Worm (Caenorhabditis elegans) whole organism, L1 larva: ENCODE results near the gene sql-1.

Experiments used
- C34B4.2 ChIP-seq: sonication (generic microtip); optimal IDR thresholded peaks from 2 replicates; lab custom pipeline; 2017; ENCODE audit warnings: mild to moderate bottlenecking, missing genetic modification characterization, missing compliant biosample characterization
- F16B12.6 ChIP-seq: fragments of 150-350 bp; optimal IDR thresholded peaks from 2 replicates; lab custom pipeline; 2014; ENCODE audit warnings: missing biosample characterization, missing genetic modification characterization
- Y116A8C.19 ChIP-seq: sonication (generic microtip); optimal IDR thresholded peaks from 2 replicates; lab custom pipeline; 2016; ENCODE audit warnings: missing compliant biosample characterization, missing genetic modification characterization, borderline replicate concordance
- aha-1 ChIP-seq: fragments of 150-350 bp; optimal IDR thresholded peaks from 2 replicates; lab custom pipeline; 2014; ENCODE audit warnings: missing biosample characterization, missing genetic modification characterization
- alr-1 ChIP-seq: fragments of 200-800 bp; sonication (Bioruptor generic); optimal IDR thresholded peaks from 2 replicates; lab custom pipeline; 2018; ENCODE audit warnings: borderline replicate concordance, mild to moderate bottlenecking, missing genetic modification characterization, missing compliant biosample characterization
- aly-2 ChIP-seq: fragments of 150-350 bp; optimal IDR thresholded peaks from 2 replicates; lab custom pipeline; 2014; ENCODE audit warnings: missing biosample characterization, missing genetic modification characterization
- blmp-1 ChIP-seq: fragments of 150-350 bp; optimal IDR thresholded peaks from 2 replicates; lab custom pipeline; 2014; ENCODE audit warnings: missing biosample characterization, missing genetic modification characterization
- ceh-8 ChIP-seq: fragments of 200-800 bp; sonication (Bioruptor generic); optimal IDR thresholded peaks from 2 replicates; lab custom pipeline; 2018; ENCODE audit warnings: mild to moderate bottlenecking, missing genetic modification characterization, moderate library complexity, missing compliant biosample characterization
- ceh-88 ChIP-seq: fragments of 200-800 bp; sonication (Bioruptor generic); IDR thresholded peaks from 2 replicates; pipeline ENCODE4 v1.3.6; 2022; ENCODE audit warnings: missing genetic modification characterization, missing compliant biosample characterization
- ces-1 ChIP-seq: fragments of 150-350 bp; optimal IDR thresholded peaks from 2 replicates; lab custom pipeline; 2014; ENCODE audit warnings: missing biosample characterization, missing genetic modification reagents, missing genetic modification characterization
- dpl-1 ChIP-seq, 3 experiments: fragments of 150-350 bp in 2 of 3; sonication (generic microtip) in 1 of 3; optimal IDR thresholded peaks; 2 replicates each; lab custom pipeline; 2014 to 2017; ENCODE audit warnings: missing biosample characterization in 3 of 3, missing genetic modification characterization in 3 of 3, missing genetic modification reagents in 3 of 3
- efl-3 ChIP-seq: fragments of 200-800 bp; sonication (Bioruptor generic); optimal IDR thresholded peaks from 2 replicates; lab custom pipeline; 2018; ENCODE audit warnings: mild to moderate bottlenecking, missing genetic modification characterization, missing compliant biosample characterization
- egl-13 ChIP-seq: sonication (generic microtip); optimal IDR thresholded peaks from 2 replicates; lab custom pipeline; 2016; ENCODE audit warnings: missing genotype, missing genetic modification reagents, missing genetic modification characterization, missing compliant biosample characterization
- egl-27 ChIP-seq, 2 experiments: fragments of 150-350 bp in 1 of 2; sonication (generic microtip); optimal IDR thresholded peaks; 3 replicates each; lab custom pipeline; 2017 to 2018; ENCODE audit warnings: missing biosample characterization in 2 of 2, missing genetic modification characterization in 2 of 2, missing genetic modification reagents in 2 of 2
- elt-2 ChIP-seq: sonication (generic microtip); optimal IDR thresholded peaks from 2 replicates; lab custom pipeline; 2016; ENCODE audit warnings: missing genetic modification characterization, mild to moderate bottlenecking, inconsistent platforms, missing compliant biosample characterization, missing genetic modification reagents
- hlh-4 ChIP-seq: sonication (generic microtip); optimal IDR thresholded peaks from 2 replicates; lab custom pipeline; 2016; ENCODE audit warnings: mild to moderate bottlenecking, missing genetic modification characterization, missing compliant biosample characterization
- isw-1 ChIP-seq: fragments of 200-800 bp; sonication (Bioruptor generic); IDR thresholded peaks from 2 replicates; pipeline ENCODE4 v1.3.6; 2022; ENCODE audit warnings: missing genetic modification characterization, missing compliant biosample characterization
- jun-1 ChIP-seq: fragments of 150-350 bp; optimal IDR thresholded peaks from 2 replicates; lab custom pipeline; 2014; ENCODE audit warnings: missing biosample characterization, missing genetic modification reagents, missing genetic modification characterization
- lin-13 ChIP-seq: fragments of 150-350 bp; optimal IDR thresholded peaks from 2 replicates; lab custom pipeline; 2014; ENCODE audit warnings: missing biosample characterization, missing genetic modification reagents, missing genetic modification characterization
- lin-14 ChIP-seq: fragments of 200-800 bp; sonication (Bioruptor generic); optimal IDR thresholded peaks from 2 replicates; lab custom pipeline; 2018; ENCODE audit warnings: mild to moderate bottlenecking, missing genetic modification characterization, moderate library complexity, missing compliant biosample characterization
- lin-35 ChIP-seq, 2 experiments: fragments of 150-350 bp; optimal IDR thresholded peaks; 2 replicates each; lab custom pipeline; 2014; ENCODE audit warnings: missing biosample characterization in 2 of 2, missing genetic modification characterization in 2 of 2, missing genetic modification reagents in 2 of 2
- lir-3 ChIP-seq: sonication (generic microtip); optimal IDR thresholded peaks from 2 replicates; lab custom pipeline; 2016; ENCODE audit warnings: mild to moderate bottlenecking, missing genetic modification characterization, moderate library complexity, missing compliant biosample characterization; ENCODE audit not compliant: poor library complexity
- lsy-2 ChIP-seq, 2 experiments: fragments of 150-350 bp; optimal IDR thresholded peaks; 2 replicates each; lab custom pipeline; 2014; ENCODE audit warnings: missing biosample characterization in 2 of 2, missing genetic modification characterization in 2 of 2
- mdl-1 ChIP-seq, 2 experiments: fragments of 150-350 bp; optimal IDR thresholded peaks; 2 replicates each; lab custom pipeline; 2014 to 2017; ENCODE audit warnings: missing biosample characterization in 2 of 2, missing genetic modification characterization in 2 of 2, inconsistent platforms in 1 of 2
- mef-2 ChIP-seq: fragments of 150-350 bp; optimal IDR thresholded peaks from 2 replicates; lab custom pipeline; 2014; ENCODE audit warnings: missing biosample characterization, missing genetic modification characterization
- mep-1 ChIP-seq: fragments of 150-350 bp; optimal IDR thresholded peaks from 2 replicates; lab custom pipeline; 2014; ENCODE audit warnings: missing biosample characterization, missing genetic modification characterization
- nhr-11 ChIP-seq: fragments of 150-350 bp; optimal IDR thresholded peaks from 2 replicates; lab custom pipeline; 2014; ENCODE audit warnings: missing biosample characterization, missing genetic modification characterization
- nhr-12 ChIP-seq: sonication (generic microtip); optimal IDR thresholded peaks from 2 replicates; lab custom pipeline; 2017; ENCODE audit warnings: missing biosample characterization, missing genetic modification characterization
- nhr-20 ChIP-seq: sonication (generic microtip); optimal IDR thresholded peaks from 2 replicates; lab custom pipeline; 2016; ENCODE audit warnings: mild to moderate bottlenecking, missing genetic modification characterization, missing compliant biosample characterization
- nhr-28 ChIP-seq: fragments of 150-350 bp; optimal IDR thresholded peaks from 2 replicates; lab custom pipeline; 2014; ENCODE audit warnings: missing biosample characterization, missing genetic modification characterization
- nhr-71 ChIP-seq: sonication (generic microtip); optimal IDR thresholded peaks from 2 replicates; lab custom pipeline; 2016; ENCODE audit warnings: mild to moderate bottlenecking, missing genetic modification characterization, moderate library complexity, missing compliant biosample characterization
- nhr-76 ChIP-seq: sonication (generic microtip); optimal IDR thresholded peaks from 2 replicates; lab custom pipeline; 2017; ENCODE audit warnings: missing biosample characterization, missing genetic modification characterization
- nhr-77 ChIP-seq: fragments of 150-350 bp; optimal IDR thresholded peaks from 2 replicates; lab custom pipeline; 2014; ENCODE audit warnings: missing biosample characterization, missing genetic modification characterization
- rnt-1 ChIP-seq: sonication (generic microtip); optimal IDR thresholded peaks from 2 replicates; lab custom pipeline; 2016; ENCODE audit warnings: mild to moderate bottlenecking, missing genetic modification characterization, moderate library complexity, missing compliant biosample characterization
- sox-4 ChIP-seq: sonication (generic microtip); optimal IDR thresholded peaks from 2 replicates; lab custom pipeline; 2016; ENCODE audit warnings: missing genetic modification characterization, missing compliant biosample characterization
- swsn-7 ChIP-seq: sonication (generic microtip); optimal IDR thresholded peaks from 2 replicates; lab custom pipeline; 2016; ENCODE audit warnings: missing genetic modification characterization, missing compliant biosample characterization
- tlp-1 ChIP-seq: fragments of 150-350 bp; optimal IDR thresholded peaks from 2 replicates; lab custom pipeline; 2014; ENCODE audit warnings: missing biosample characterization, missing genetic modification characterization
- unc-30 ChIP-seq: sonication (generic microtip); optimal IDR thresholded peaks from 2 replicates; lab custom pipeline; 2017; ENCODE audit warnings: missing biosample characterization, missing genetic modification characterization
- unc-86 ChIP-seq: sonication (generic microtip); optimal IDR thresholded peaks from 2 replicates; lab custom pipeline; 2016; ENCODE audit warnings: missing genetic modification characterization, missing compliant biosample characterization
- unc-98 ChIP-seq: fragments of 200-800 bp; sonication (Bioruptor generic); IDR thresholded peaks from 2 replicates; pipeline ENCODE4 v1.3.6; 2022; ENCODE audit warnings: missing genetic modification characterization, missing compliant biosample characterization
- vab-15 ChIP-seq: sonication (generic microtip); optimal IDR thresholded peaks from 2 replicates; lab custom pipeline; 2017; ENCODE audit warnings: missing genotype, mild to moderate bottlenecking, missing genetic modification characterization, missing compliant biosample characterization
- zag-1 ChIP-seq: fragments of 150-350 bp; optimal IDR thresholded peaks from 2 replicates; lab custom pipeline; 2014; ENCODE audit warnings: missing biosample characterization, missing genetic modification characterization
- zip-4 ChIP-seq: fragments of 200-800 bp; sonication (Bioruptor generic); optimal IDR thresholded peaks from 2 replicates; lab custom pipeline; 2018; ENCODE audit warnings: mild to moderate bottlenecking, missing genetic modification characterization, moderate library complexity, missing compliant biosample characterization
- ztf-11 ChIP-seq, 2 experiments: sonication (generic microtip); optimal IDR thresholded peaks; 2 replicates each; lab custom pipeline; 2016 to 2017; ENCODE audit warnings: missing genetic modification characterization in 2 of 2, missing biosample characterization in 1 of 2, missing compliant biosample characterization in 1 of 2

Gene sql-1

DNA sequence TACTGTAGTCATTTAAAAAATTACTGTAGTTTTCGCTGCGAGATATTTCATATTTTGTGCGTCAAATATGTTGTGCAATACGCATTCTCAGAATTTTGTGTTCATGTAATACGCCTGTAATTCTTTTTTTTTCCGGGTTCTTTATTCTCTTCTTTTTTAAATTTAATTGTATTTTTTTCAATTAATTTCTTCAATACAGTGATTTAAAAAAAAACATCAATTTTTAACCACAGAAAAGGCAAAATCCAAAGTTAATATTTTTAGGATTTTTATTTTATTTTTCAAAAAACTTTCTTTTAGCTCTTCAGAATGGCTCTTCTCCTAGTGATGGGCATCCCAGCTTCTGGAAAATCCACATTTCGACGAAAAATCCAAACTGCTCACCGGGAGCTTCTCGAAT is 33.0 kb upstream of the sql-1 start, which contains the start of gene pstk-1:
pstk-1 (plus strand) TSS at position 301 of the 400 bp plus-strand sequence.
- TF ChIP-seq lir-3 (tag; lab: Kevin White, UChicago), result no peak
- no peak for TF ChIP-seq nhr-11 (tag; lab: Kevin White, UChicago)
- TF ChIP-seq nhr-71 (tag; lab: Kevin White, UChicago), result no peak
- TF ChIP-seq lin-13, result no peak
- no peak for TF ChIP-seq ces-1
- no peak for TF ChIP-seq nhr-77 (tag; lab: Kevin White, UChicago)
- no peak for TF ChIP-seq mdl-1 (tag; optimal IDR thresholded peaks at IDR 0.05; lab: Kevin White, UChicago)
- TF ChIP-seq nhr-76 (tag; lab: Kevin White, UChicago), result no peak
- no peak for TF ChIP-seq dpl-1 (GFP tag; optimal IDR thresholded peaks at IDR 0.05; lab: Kevin White, UChicago)
- no peak for TF ChIP-seq egl-27 (tag; optimal IDR thresholded peaks at IDR 0.05; lab: Kevin White, UChicago)
- no peak for TF ChIP-seq nhr-20 (tag; lab: Kevin White, UChicago)
- no peak for TF ChIP-seq lsy-2 (tag; optimal IDR thresholded peaks at IDR 0.05; lab: Kevin White, UChicago)
- TF ChIP-seq unc-86 (tag; lab: Kevin White, UChicago), result no peak
- no peak for TF ChIP-seq tlp-1 (tag; lab: Kevin White, UChicago)
- TF ChIP-seq hlh-4 (tag; lab: Kevin White, UChicago), result no peak
- no peak for TF ChIP-seq nhr-12
- TF ChIP-seq blmp-1 (tag; lab: Kevin White, UChicago), result no peak
- TF ChIP-seq mep-1 (tag; lab: Kevin White, UChicago), result no peak
- no peak for TF ChIP-seq lin-14 (GFP tag; lab: Kevin White, UChicago)
- TF ChIP-seq jun-1, result no peak

DNA sequence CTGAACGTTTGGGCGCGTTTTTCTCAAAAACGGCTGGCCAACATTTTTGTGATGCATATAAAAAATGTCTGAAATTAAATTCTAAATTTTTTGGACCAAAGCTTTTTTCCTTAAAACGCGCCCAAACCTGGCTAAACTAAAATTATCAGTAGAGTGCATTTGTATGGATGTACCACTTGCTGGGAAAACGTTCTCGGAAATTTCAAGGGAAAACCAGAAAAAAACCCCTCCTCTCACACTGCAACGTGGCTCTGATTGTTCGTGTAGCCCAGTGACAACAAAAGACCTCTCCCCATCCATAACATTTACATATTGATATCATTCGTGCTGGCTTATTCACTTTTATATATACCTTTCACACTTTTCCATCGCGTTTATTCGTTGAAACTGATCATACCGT is 30.5 kb upstream of the sql-1 start, which contains the start of gene Y49E10.29:
Y49E10.29 (plus strand) TSS at position 301 of the 400 bp plus-strand sequence.
- no peak for TF ChIP-seq nhr-20 (tag; lab: Kevin White, UChicago)
- TF ChIP-seq vab-15 (tag; lab: Kevin White, UChicago), result no peak
- no peak for TF ChIP-seq mep-1 (tag; lab: Kevin White, UChicago)
- no peak for TF ChIP-seq F16B12.6 (tag; lab: Kevin White, UChicago)
- TF ChIP-seq dpl-1 (GFP tag; optimal IDR thresholded peaks at IDR 0.05; lab: Kevin White, UChicago), result no peak
- TF ChIP-seq efl-3, result no peak
- TF ChIP-seq unc-98, result no peak
- TF ChIP-seq elt-2 (tag; lab: Kevin White, UChicago), result no peak
- no peak for TF ChIP-seq isw-1 (GFP tag; lab: Robert Waterston, UW)
- TF ChIP-seq ceh-88 (GFP tag; lab: Robert Waterston, UW), result no peak
- no peak for TF ChIP-seq lin-14 (GFP tag; lab: Kevin White, UChicago)
- no peak for TF ChIP-seq aly-2 (tag; lab: Kevin White, UChicago)
- TF ChIP-seq tlp-1 (tag; lab: Kevin White, UChicago), result no peak
- no peak for TF ChIP-seq jun-1
- TF ChIP-seq swsn-7 (tag; lab: Kevin White, UChicago), result no peak
- no peak for TF ChIP-seq lin-35 (GFP tag; optimal IDR thresholded peaks at IDR 0.05; lab: Kevin White, UChicago)

DNA sequence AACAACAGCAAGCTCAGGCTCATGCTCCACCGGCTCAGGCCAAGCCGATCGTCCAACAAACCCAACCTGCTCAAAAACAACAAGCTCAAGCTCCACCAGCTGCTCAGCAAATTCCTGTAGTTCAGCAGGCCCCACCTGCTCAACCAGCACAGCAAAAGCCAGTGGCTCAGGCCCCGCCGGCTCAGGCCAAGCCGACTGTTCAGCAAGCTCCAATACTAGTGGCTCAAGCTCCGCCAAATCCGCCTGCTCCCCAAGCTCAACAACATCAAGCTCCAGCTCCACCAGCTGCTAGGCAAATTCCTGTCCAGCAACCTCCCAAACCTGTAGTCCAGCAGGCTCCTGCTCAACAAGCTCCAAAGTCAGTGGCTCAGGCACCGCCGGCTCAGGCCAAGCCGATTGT is 29.6 kb upstream of the sql-1 start:
- TF ChIP-seq zag-1 (no peak), mef-2 (no peak), mep-1 (tag; lab: Kevin White, UChicago) (no peak), rnt-1 (tag; lab: Kevin White, UChicago) (no peak), ztf-11 (tag; optimal IDR thresholded peaks at IDR 0.05; lab: Kevin White, UChicago) (no peak), nhr-28 (tag; lab: Kevin White, UChicago) (no peak), lin-13 (no peak), C34B4.2 (no peak), zip-4 (GFP tag; lab: Kevin White, UChicago) (no peak), sox-4 (tag; lab: Kevin White, UChicago) (no peak), egl-13 (no peak), aha-1 (tag; lab: Kevin White, UChicago) (no peak), Y116A8C.19 (tag; lab: Kevin White, UChicago) (no peak), ceh-8 (GFP tag; lab: Kevin White, UChicago) (no peak), alr-1 (tag; lab: Kevin White, UChicago) (no peak), unc-30 (tag; lab: Kevin White, UChicago) (no peak)
